Worm (Caenorhabditis elegans) whole organism, early embryonic: ENCODE data around the gene osm-3.

Source experiments
- B0310.2 ChIP-seq: sonication (generic microtip); optimal IDR thresholded peaks from 2 replicates; lab custom pipeline; 2016; ENCODE audit warnings: mild to moderate bottlenecking, missing genetic modification characterization, missing compliant biosample characterization
- F13C5.2 ChIP-seq: sonication (generic microtip); optimal IDR thresholded peaks from 2 replicates; lab custom pipeline; 2017; ENCODE audit warnings: mild to moderate bottlenecking, missing genetic modification characterization, inconsistent platforms, missing compliant biosample characterization
- aly-1 ChIP-seq: sonication (generic microtip); optimal IDR thresholded peaks from 2 replicates; lab custom pipeline; 2016; ENCODE audit warnings: missing genetic modification characterization, missing compliant biosample characterization
- ama-1 ChIP-seq: fragments of 150-350 bp; optimal IDR thresholded peaks from 2 replicates; lab custom pipeline; 2014
- ceh-13 ChIP-seq: fragments of 200-800 bp; sonication (Bioruptor generic); optimal IDR thresholded peaks from 2 replicates; lab custom pipeline; 2018; ENCODE audit warnings: mild to moderate bottlenecking, missing genetic modification characterization, missing compliant biosample characterization
- ceh-36 ChIP-seq: sonication (generic microtip); optimal IDR thresholded peaks from 2 replicates; lab custom pipeline; 2016; ENCODE audit warnings: missing genetic modification characterization, inconsistent platforms, missing compliant biosample characterization
- ets-7 ChIP-seq: sonication (generic microtip); optimal IDR thresholded peaks from 2 replicates; lab custom pipeline; 2016; ENCODE audit warnings: missing genotype, missing genetic modification characterization, missing compliant biosample characterization
- flt-1 ChIP-seq: fragments of 200-800 bp; sonication (Bioruptor generic); IDR thresholded peaks from 2 replicates; pipeline ENCODE4 v1.3.6; 2022; ENCODE audit warnings: missing genetic modification characterization, missing compliant biosample characterization
- hmbx-1 ChIP-seq: sonication (generic microtip); optimal IDR thresholded peaks from 2 replicates; lab custom pipeline; 2016; ENCODE audit warnings: mild to moderate bottlenecking, missing genetic modification characterization, missing compliant biosample characterization
- hmg-4 ChIP-seq: fragments of 200-800 bp; sonication (Bioruptor generic); optimal IDR thresholded peaks from 2 replicates; lab custom pipeline; 2018; ENCODE audit warnings: mild to moderate bottlenecking, missing genetic modification characterization, missing compliant biosample characterization
- hnd-1 ChIP-seq: sonication (generic microtip); optimal IDR thresholded peaks from 2 replicates; lab custom pipeline; 2016; ENCODE audit warnings: missing genetic modification characterization, missing compliant biosample characterization
- pes-1 ChIP-seq: fragments of 200-800 bp; sonication (Bioruptor generic); IDR thresholded peaks from 2 replicates; pipeline ENCODE4 v1.3.6; 2022; ENCODE audit warnings: missing genetic modification reagents, missing genetic modification characterization, missing compliant biosample characterization
- scrt-1 ChIP-seq: fragments of 200-800 bp; sonication (Bioruptor generic); IDR thresholded peaks from 2 replicates; pipeline ENCODE4 v1.3.6; 2022; ENCODE audit warnings: missing genetic modification characterization, missing compliant biosample characterization
- sea-1 ChIP-seq: fragments of 200-800 bp; sonication (Bioruptor generic); conservative IDR thresholded peaks from 2 replicates; pipeline ENCODE4 v1.3.6; 2022; ENCODE audit warnings: missing genetic modification characterization, missing compliant biosample characterization
- tbx-11 ChIP-seq: fragments of 200-800 bp; sonication (Bioruptor generic); IDR thresholded peaks from 2 replicates; pipeline ENCODE4 v1.3.6; 2022; ENCODE audit warnings: missing genetic modification characterization, missing compliant biosample characterization
- tbx-37 ChIP-seq: fragments of 200-800 bp; sonication (Bioruptor generic); conservative IDR thresholded peaks from 2 replicates; pipeline ENCODE4 v1.3.6; 2022; ENCODE audit warnings: missing genetic modification reagents, missing genetic modification characterization, missing compliant biosample characterization
- tra-4 ChIP-seq: sonication (generic microtip); optimal IDR thresholded peaks from 2 replicates; lab custom pipeline; 2017; ENCODE audit warnings: missing genetic modification characterization, missing compliant biosample characterization

The osm-3 gene

DNA sequence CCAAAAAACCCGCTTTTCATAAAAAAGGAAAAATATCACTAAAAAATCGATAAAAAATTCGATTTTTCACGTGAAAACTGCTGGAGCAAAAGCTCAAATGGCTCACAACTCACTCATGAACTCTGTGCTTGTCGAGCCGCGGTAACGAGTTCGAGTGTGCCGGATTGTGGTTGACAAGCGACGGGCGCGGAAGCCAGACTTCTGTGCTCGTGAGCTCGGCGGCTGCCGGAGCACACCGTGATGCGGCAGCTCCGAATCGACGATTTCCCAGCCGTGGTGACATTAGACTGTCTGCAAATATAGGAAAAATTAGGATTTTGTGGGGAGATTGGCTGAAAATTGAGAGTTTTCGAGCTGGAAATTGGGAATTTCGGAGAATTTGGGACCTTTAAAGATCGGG is 12.0 kb upstream of the osm-3 start:
- TF ChIP-seq B0310.2 (no peak), sea-1 (GFP tag; lab: Robert Waterston, UW) (no peak), aly-1 (no peak)

DNA sequence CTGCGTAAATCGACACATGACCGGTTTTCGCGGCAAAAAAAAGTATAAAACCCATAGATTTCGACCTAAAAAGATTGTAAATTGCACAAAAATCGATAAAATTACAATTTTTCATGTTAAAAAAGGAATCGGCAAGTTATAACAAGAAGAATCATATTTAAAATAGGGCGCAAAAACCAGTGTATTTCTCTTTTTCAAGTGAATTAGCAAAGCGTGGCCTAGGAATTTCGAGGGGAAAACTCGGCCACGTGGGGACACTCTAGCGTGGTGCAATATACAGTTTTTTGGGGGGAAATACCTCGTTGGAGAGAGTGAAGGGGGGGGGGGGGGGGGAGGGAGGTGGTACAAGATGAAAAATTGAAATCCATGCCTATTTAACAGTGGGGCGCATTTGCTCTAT is 6.7 kb upstream of the osm-3 start:
- no peak for TF ChIP-seq flt-1 (GFP tag; lab: Robert Waterston, UW)
- TF ChIP-seq scrt-1 (GFP tag; lab: Robert Waterston, UW) = no peak
- TF ChIP-seq tra-4 = no peak
- TF ChIP-seq sea-1 (GFP tag; lab: Robert Waterston, UW) = no peak
- TF ChIP-seq ceh-36 (tag; lab: Kevin White, UChicago) = no peak
- no peak for TF ChIP-seq hmbx-1 (tag; lab: Kevin White, UChicago)
- no peak for TF ChIP-seq ama-1 (lab: Kevin White, UChicago)
- no peak for TF ChIP-seq aly-1
- no peak for TF ChIP-seq tbx-37 (GFP tag; lab: Robert Waterston, UW)
- TF ChIP-seq pes-1 (GFP tag; lab: Robert Waterston, UW) = peak; percentile 55
- no peak for TF ChIP-seq F13C5.2 (tag; lab: Kevin White, UChicago)
- no peak for TF ChIP-seq ceh-13
- TF ChIP-seq hmg-4 (GFP tag; lab: Kevin White, UChicago) = peak; percentile 65
- no peak for TF ChIP-seq ets-7 (tag; lab: Kevin White, UChicago)
- no peak for TF ChIP-seq hnd-1
- no peak for TF ChIP-seq B0310.2
- TF ChIP-seq tbx-11 = no peak

DNA sequence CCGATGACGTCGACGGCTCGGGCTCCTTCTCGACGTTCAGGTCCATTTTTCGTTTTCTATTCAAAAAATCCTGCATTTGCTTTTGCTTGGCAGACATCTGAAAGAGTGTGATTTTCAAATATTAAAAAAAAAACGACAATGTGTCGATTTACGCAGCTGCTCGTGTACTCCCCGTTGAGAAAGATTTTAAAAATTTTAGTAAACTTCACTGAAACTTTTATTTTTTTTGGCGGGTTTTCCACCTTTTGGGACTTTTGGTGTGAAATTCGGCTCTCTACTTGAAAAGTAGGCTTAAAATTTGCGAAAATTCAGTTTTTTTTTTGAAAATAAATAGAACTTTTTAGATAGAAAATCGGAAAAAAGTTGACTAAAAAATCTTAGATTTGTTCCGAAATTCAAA is 6.2 kb upstream of the osm-3 start, which contains the start of gene M02B7.7:
Gene M02B7.7, minus strand, starts transcription at position 101 of the 400 bp plus-strand sequence.
- no peak for TF ChIP-seq ama-1 (lab: Kevin White, UChicago)

DNA sequence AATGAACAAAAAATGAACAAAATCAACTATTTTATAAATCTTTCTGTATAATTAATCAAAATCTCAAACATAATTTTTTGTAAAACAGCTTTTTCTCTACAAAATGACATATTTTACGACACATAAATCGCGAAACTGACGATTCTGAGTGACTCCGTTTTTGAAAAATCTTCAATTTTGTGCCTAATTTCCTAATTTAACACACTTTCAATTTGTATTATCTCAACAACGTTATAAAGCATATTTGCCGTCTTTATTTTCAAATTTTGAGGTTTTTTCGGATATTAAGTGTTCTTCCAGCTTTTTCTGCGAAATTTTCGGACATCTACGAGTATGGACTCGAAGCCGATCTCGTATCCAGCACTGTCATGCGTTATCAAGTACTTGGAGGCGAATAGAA is 4.4 kb upstream of the osm-3 start, which contains the start of gene fbxc-47:
Gene fbxc-47, plus strand, starts transcription at position 301 of the 400 bp plus-strand sequence.
- TF ChIP-seq sea-1 (GFP tag; lab: Robert Waterston, UW) (no peak), scrt-1 (GFP tag; lab: Robert Waterston, UW) (no peak), tbx-37 (GFP tag; lab: Robert Waterston, UW) (no peak), tra-4 (no peak), B0310.2 (no peak), ceh-13 (no peak), tbx-11 (no peak), ama-1 (lab: Kevin White, UChicago) (no peak), hmbx-1 (tag; lab: Kevin White, UChicago) (no peak), ets-7 (tag; lab: Kevin White, UChicago) (no peak), flt-1 (GFP tag; lab: Robert Waterston, UW) (no peak), hnd-1 (no peak), aly-1 (no peak)

DNA sequence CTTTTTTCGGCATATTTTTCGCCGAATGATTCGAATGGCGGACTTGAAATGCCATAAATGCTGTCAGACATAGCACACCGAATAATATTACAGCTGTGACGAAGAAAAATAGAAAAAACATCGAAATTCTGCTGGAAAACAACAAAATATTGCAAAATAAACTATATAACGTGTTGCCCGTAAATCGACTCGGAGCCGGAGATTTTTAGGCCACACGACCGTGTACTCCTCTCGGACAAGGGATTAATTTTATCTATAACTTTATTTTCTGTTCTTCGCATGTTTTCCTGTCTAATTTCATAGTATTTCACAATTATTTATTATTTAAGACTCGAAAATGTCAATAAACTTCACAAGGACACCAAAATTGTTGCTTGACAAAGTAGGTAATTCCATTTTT is 2.4 kb upstream of the osm-3 start, which contains the start of the genes algn-14 and M02B7.2:
Gene algn-14, minus strand, starts transcription at position 175 of the 400 bp plus-strand sequence.
Gene M02B7.2, plus strand, starts transcription at position 330 of the 400 bp plus-strand sequence.
- TF ChIP-seq tbx-37 (GFP tag; lab: Robert Waterston, UW) (peak; percentile 63; the same call in 1 of the 2 replicates), hnd-1 (no peak), ama-1 (lab: Kevin White, UChicago) (no peak), pes-1 (GFP tag; lab: Robert Waterston, UW) (peak; percentile 50; the same call in 1 of the 2 replicates)

DNA sequence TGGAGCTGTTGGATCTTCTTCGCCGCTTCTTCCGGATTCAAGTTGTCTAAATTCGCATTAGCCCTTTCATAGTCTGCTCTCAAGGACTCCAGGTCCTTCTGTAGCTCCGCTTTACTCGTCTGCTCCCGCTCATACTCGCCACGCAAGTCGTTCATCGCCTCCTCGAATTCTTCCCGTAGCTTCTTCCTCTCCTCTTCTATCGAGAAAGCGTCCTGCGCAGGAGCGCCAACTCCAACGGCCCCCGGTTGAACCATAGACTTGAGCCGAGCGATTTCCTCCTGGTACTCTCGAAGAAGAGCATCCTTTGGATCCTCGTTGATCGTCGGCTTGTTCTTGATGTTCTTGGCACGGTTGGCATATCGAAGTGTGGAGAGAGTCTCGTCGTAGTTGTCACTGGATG is 3.4 kb downstream of the osm-3 start:
- TF ChIP-seq ceh-36 (tag; lab: Kevin White, UChicago) (no peak), ceh-13 (no peak), F13C5.2 (tag; lab: Kevin White, UChicago) (no peak), hnd-1 (no peak), tbx-37 (GFP tag; lab: Robert Waterston, UW) (no peak)

DNA sequence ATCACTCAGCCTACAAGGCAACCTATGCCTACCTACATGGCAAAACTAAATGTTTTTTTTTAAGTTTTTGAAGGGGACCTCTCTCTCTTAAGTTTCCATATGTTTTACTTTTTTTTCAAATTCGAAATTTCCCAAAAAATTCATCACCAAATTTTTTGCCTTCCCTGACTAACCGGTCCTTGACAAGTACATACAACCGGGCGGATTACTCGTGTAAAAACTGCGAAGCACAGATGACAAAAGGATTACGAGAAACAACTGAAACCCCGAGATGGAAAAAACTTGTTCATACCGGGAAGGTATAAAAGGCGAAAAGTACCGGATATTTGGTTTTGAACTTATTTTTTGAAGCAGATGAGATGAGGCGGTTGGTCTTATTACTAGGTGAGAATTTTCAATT is 6.4 kb downstream of the osm-3 start, which contains the start of gene K09B3.1:
Gene K09B3.1, plus strand, starts transcription at position 301 of the 400 bp plus-strand sequence.
- TF ChIP-seq flt-1 (GFP tag; lab: Robert Waterston, UW) (no peak), tra-4 (no peak), ceh-13 (no peak), tbx-11 (no peak)

DNA sequence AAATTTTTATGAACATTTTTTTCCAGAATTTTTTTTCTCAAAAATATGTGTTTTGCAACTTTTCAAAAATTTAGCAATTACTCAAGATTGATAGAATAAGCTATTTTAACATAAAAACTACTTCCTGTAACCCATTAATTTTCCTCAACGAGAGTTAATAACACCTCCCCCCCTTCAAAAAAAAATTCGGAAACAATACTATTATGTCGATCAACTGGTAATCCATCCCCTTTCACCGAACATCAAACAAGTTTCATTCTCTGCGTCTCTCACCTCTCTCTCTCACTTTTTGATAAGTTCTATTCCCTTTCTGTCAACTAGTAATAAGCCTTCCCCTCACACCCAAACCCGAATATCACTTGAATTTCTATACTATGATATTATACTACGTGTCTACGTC is 16.9 kb downstream of the osm-3 start, which contains the start of gene glct-6:
Gene glct-6, plus strand, starts transcription at position 301 of the 400 bp plus-strand sequence.
- TF ChIP-seq scrt-1 (GFP tag; lab: Robert Waterston, UW) (no peak), tbx-37 (GFP tag; lab: Robert Waterston, UW) (no peak), aly-1 (no peak), sea-1 (GFP tag; lab: Robert Waterston, UW) (no peak), ama-1 (lab: Kevin White, UChicago) (no peak), B0310.2 (no peak), ceh-36 (tag; lab: Kevin White, UChicago) (no peak), ceh-13 (no peak), F13C5.2 (tag; lab: Kevin White, UChicago) (no peak), hnd-1 (no peak), tbx-11 (no peak), hmbx-1 (tag; lab: Kevin White, UChicago) (no peak), ets-7 (tag; lab: Kevin White, UChicago) (no peak)

DNA sequence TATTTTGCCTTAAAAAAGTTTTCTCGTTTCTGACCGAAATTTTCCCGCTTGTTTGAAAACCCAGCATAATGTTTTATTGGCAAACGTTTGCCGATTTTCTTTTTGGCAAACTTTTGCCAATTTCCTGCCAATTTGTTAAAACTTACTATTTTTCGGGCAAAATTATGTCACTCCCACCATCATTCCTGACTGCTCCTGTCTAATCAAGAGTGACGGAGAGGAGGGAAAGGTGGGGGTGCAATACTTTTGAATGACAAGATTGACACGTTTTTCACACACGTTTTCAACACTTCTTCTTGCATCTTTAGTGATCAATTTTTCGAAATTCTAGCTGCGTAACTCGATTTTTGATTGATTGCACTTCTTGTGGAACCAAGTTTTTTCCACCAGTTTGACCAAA is 19.3 kb downstream of the osm-3 start:
- TF ChIP-seq B0310.2 = no peak
- no peak for TF ChIP-seq ama-1 (lab: Kevin White, UChicago)
- no peak for TF ChIP-seq tbx-11
- TF ChIP-seq F13C5.2 (tag; lab: Kevin White, UChicago) = no peak
- no peak for TF ChIP-seq hmbx-1 (tag; lab: Kevin White, UChicago)
- no peak for TF ChIP-seq scrt-1 (GFP tag; lab: Robert Waterston, UW)
- TF ChIP-seq tbx-37 (GFP tag; lab: Robert Waterston, UW) = no peak
- TF ChIP-seq ceh-13 = no peak
- no peak for TF ChIP-seq flt-1 (GFP tag; lab: Robert Waterston, UW)
- no peak for TF ChIP-seq hmg-4 (GFP tag; lab: Kevin White, UChicago)
- no peak for TF ChIP-seq aly-1
- TF ChIP-seq tra-4 = no peak
- no peak for TF ChIP-seq ets-7 (tag; lab: Kevin White, UChicago)
